Worm (Caenorhabditis elegans) whole organism, L4/young adult: ENCODE results near the gene num-1.

ENCODE experiments used
- W03F9.2 ChIP-seq: fragments of 150-350 bp; optimal IDR thresholded peaks from 2 replicates; lab custom pipeline; 2014; ENCODE audit warnings: missing biosample characterization, missing genetic modification characterization
- dao-5 ChIP-seq: sonication (generic microtip); optimal IDR thresholded peaks from 2 replicates; lab custom pipeline; 2016; ENCODE audit warnings: missing genotype, missing genetic modification characterization, moderate library complexity, missing compliant biosample characterization

- TF ChIP-seq W03F9.2 (tag; lab: Kevin White, UChicago) (no peak), dao-5 (no peak)
Observed at ce11 chrV:20875324-20875723, 45.7 kb downstream of the num-1 start.
